Fruit fly (Drosophila melanogaster) whole organism, embryonic: ENCODE results near the gene CG15530.

Source experiments
- Ada2b ChIP-seq: fragments of 200-800 bp; sonication (Bioruptor generic); IDR thresholded peaks from 2 replicates; pipeline ENCODE4 v1.3.6; 2022; ENCODE audit warnings: missing biosample characterization, missing genetic modification characterization
- Atf6 ChIP-seq: fragments of 200-800 bp; sonication (Bioruptor generic); IDR thresholded peaks from 2 replicates; pipeline ENCODE4 v1.3.6; 2022; ENCODE audit warnings: missing biosample characterization, missing genetic modification characterization
- Bdp1 ChIP-seq: fragments of 200-800 bp; sonication (Bioruptor generic); optimal IDR thresholded peaks from 3 replicates; lab custom pipeline; 2016; ENCODE audit warnings: missing biosample characterization, missing genetic modification characterization
- CG10147 ChIP-seq: fragments of 200-800 bp; sonication (Bioruptor generic); optimal IDR thresholded peaks from 2 replicates; lab custom pipeline; 2019; ENCODE audit warnings: missing biosample characterization, mild to moderate bottlenecking, missing genetic modification characterization, moderate library complexity
- CG10321 ChIP-seq: fragments of 200-800 bp; sonication (Bioruptor generic); IDR thresholded peaks from 2 replicates; pipeline ENCODE4 v1.3.6; 2022; ENCODE audit warnings: missing biosample characterization, missing genetic modification characterization
- CG10462 ChIP-seq: fragments of 200-800 bp; sonication (Bioruptor generic); optimal IDR thresholded peaks from 2 replicates; lab custom pipeline; 2016; ENCODE audit warnings: missing biosample characterization, missing genetic modification characterization
- CG11560 ChIP-seq: fragments of 200-800 bp; sonication (Bioruptor generic); IDR thresholded peaks from 3 replicates; pipeline ENCODE4 v1.3.6; 2022; ENCODE audit warnings: missing biosample characterization, missing genetic modification characterization
- CG12744 ChIP-seq: fragments of 200-800 bp; sonication (Bioruptor generic); optimal IDR thresholded peaks from 2 replicates; lab custom pipeline; 2016; ENCODE audit warnings: missing biosample characterization, missing genetic modification characterization
- CG16779 ChIP-seq: fragments of 200-800 bp; sonication (Bioruptor generic); IDR thresholded peaks from 2 replicates; pipeline ENCODE4 v1.3.6; 2022; ENCODE audit warnings: missing biosample characterization, missing genetic modification characterization
- CG16863 ChIP-seq: fragments of 200-800 bp; sonication (Bioruptor generic); optimal IDR thresholded peaks from 3 replicates; lab custom pipeline; 2016; ENCODE audit warnings: missing biosample characterization, missing genetic modification characterization
- CG18476 ChIP-seq: fragments of 200-800 bp; sonication (Bioruptor generic); optimal IDR thresholded peaks from 2 replicates; lab custom pipeline; 2016; ENCODE audit warnings: missing biosample characterization, mild to moderate bottlenecking, missing genetic modification characterization
- CG3065 ChIP-seq: fragments of 200-800 bp; sonication (Bioruptor generic); optimal IDR thresholded peaks from 2 replicates; lab custom pipeline; 2016; ENCODE audit warnings: missing biosample characterization, missing genetic modification characterization
- CG31224 ChIP-seq: fragments of 200-800 bp; sonication (Bioruptor generic); IDR thresholded peaks from 2 replicates; pipeline ENCODE4 v1.3.6; 2022; ENCODE audit warnings: missing biosample characterization, missing genetic modification characterization
- CG32772 ChIP-seq: fragments of 200-800 bp; sonication (Bioruptor generic); IDR thresholded peaks from 2 replicates; pipeline ENCODE4 v1.3.6; 2022; ENCODE audit warnings: missing biosample characterization, missing genetic modification characterization
- CG4707 ChIP-seq: fragments of 200-800 bp; sonication (Bioruptor generic); optimal IDR thresholded peaks from 2 replicates; lab custom pipeline; 2018; ENCODE audit warnings: missing biosample characterization, mild to moderate bottlenecking, missing genetic modification characterization, moderate library complexity
- CG7556 ChIP-seq: fragments of 200-800 bp; sonication (Bioruptor generic); optimal IDR thresholded peaks from 2 replicates; lab custom pipeline; 2017; ENCODE audit warnings: missing biosample characterization, mild to moderate bottlenecking, missing genetic modification characterization
- CG7928 ChIP-seq: fragments of 200-800 bp; sonication (Bioruptor generic); optimal IDR thresholded peaks from 2 replicates; lab custom pipeline; 2017; ENCODE audit warnings: missing biosample characterization, mild to moderate bottlenecking, missing genetic modification characterization
- CG9727 ChIP-seq: fragments of 200-800 bp; sonication (Bioruptor generic); optimal IDR thresholded peaks from 3 replicates; lab custom pipeline; 2017; ENCODE audit warnings: missing biosample characterization, mild to moderate bottlenecking, missing genetic modification characterization
- CTCF ChIP-seq: fragments of 200-800 bp; sonication (Bioruptor generic); optimal IDR thresholded peaks from 2 replicates; lab custom pipeline; 2017; ENCODE audit warnings: missing biosample characterization, mild to moderate bottlenecking, missing genetic modification characterization, moderate library complexity
- Dad ChIP-seq: fragments of 200-800 bp; sonication (Bioruptor generic); optimal IDR thresholded peaks from 3 replicates; lab custom pipeline; 2016; ENCODE audit warnings: missing biosample characterization, missing genetic modification characterization
- Dbx ChIP-seq: fragments of 200-800 bp; sonication (Bioruptor generic); IDR thresholded peaks from 3 replicates; pipeline ENCODE4 v1.3.6; 2022; ENCODE audit warnings: missing biosample characterization, missing genetic modification characterization
- Ets65A ChIP-seq: fragments of 200-800 bp; sonication (Bioruptor generic); peaks from one replicate; lab custom pipeline; 2016; ENCODE audit warnings: missing biosample characterization, missing genetic modification characterization
- HLH4C ChIP-seq: fragments of 200-800 bp; sonication (Bioruptor generic); IDR thresholded peaks from 3 replicates; pipeline ENCODE4 v1.3.6; 2022; ENCODE audit warnings: missing biosample characterization, missing genetic modification characterization; ENCODE audit not compliant: partially characterized antibody
- HmgZ ChIP-seq: fragments of 200-800 bp; sonication (Bioruptor generic); optimal IDR thresholded peaks from 2 replicates; lab custom pipeline; 2018; ENCODE audit warnings: missing biosample characterization, mild to moderate bottlenecking, missing genetic modification characterization
- Lhr ChIP-seq: fragments of 200-800 bp; sonication (Bioruptor generic); optimal IDR thresholded peaks from 3 replicates; lab custom pipeline; 2017; ENCODE audit warnings: mild to moderate bottlenecking, missing biosample characterization, missing genetic modification reagents, missing genetic modification characterization
- Med ChIP-seq: fragments of 200-800 bp; sonication (Bioruptor generic); peaks from one replicate; lab custom pipeline; 2016; ENCODE audit warnings: missing biosample characterization, missing genetic modification characterization, mild to moderate bottlenecking, inconsistent platforms, moderate library complexity
- Mrtf ChIP-seq: fragments of 200-800 bp; sonication (Bioruptor generic); IDR thresholded peaks from 3 replicates; pipeline ENCODE4 v1.3.6; 2022; ENCODE audit warnings: missing biosample characterization, missing genetic modification characterization
- Myb ChIP-seq: fragments of 200-800 bp; sonication (Bioruptor generic); optimal IDR thresholded peaks from 2 replicates; lab custom pipeline; 2016; ENCODE audit warnings: missing biosample characterization, missing genetic modification characterization
- NK7.1 ChIP-seq: fragments of 200-800 bp; sonication (Bioruptor generic); optimal IDR thresholded peaks from 3 replicates; lab custom pipeline; 2016; ENCODE audit warnings: missing biosample characterization, missing genetic modification characterization
- Rfx ChIP-seq: fragments of 200-800 bp; sonication (Bioruptor generic); IDR thresholded peaks from 2 replicates; pipeline ENCODE4 v1.3.6; 2022; ENCODE audit warnings: missing biosample characterization, missing genetic modification characterization
- ab ChIP-seq: fragments of 200-800 bp; sonication (Bioruptor generic); optimal IDR thresholded peaks from 2 replicates; lab custom pipeline; 2016; ENCODE audit warnings: missing biosample characterization, missing genetic modification characterization
- ara ChIP-seq: fragments of 200-800 bp; sonication (Bioruptor generic); IDR thresholded peaks from 2 replicates; pipeline ENCODE4 v1.3.6; 2022; ENCODE audit warnings: missing biosample characterization, missing genetic modification characterization
- bbx ChIP-seq: fragments of 200-800 bp; sonication (Bioruptor generic); IDR thresholded peaks from 2 replicates; pipeline ENCODE4 v1.3.6; 2022; ENCODE audit warnings: missing biosample characterization, missing genetic modification characterization; ENCODE audit not compliant: partially characterized antibody
- eve ChIP-seq, 2 experiments: fragments of >200 bp; optimal IDR thresholded peaks; 2 replicates each; lab custom pipeline; 2017; ENCODE audit warnings: missing biosample characterization in 2 of 2, missing genetic modification characterization in 2 of 2
- ftz-f1 ChIP-seq: fragments of 200-800 bp; sonication (Bioruptor generic); optimal IDR thresholded peaks from 2 replicates; lab custom pipeline; 2016; ENCODE audit warnings: missing biosample characterization, missing genetic modification characterization
- grau ChIP-seq: fragments of 200-800 bp; optimal IDR thresholded peaks from 3 replicates; lab custom pipeline; 2019; ENCODE audit warnings: missing biosample characterization, mild to moderate bottlenecking, missing genetic modification characterization, moderate library complexity
- hth ChIP-seq: fragments of >200 bp; optimal IDR thresholded peaks from 2 replicates; lab custom pipeline; 2017; ENCODE audit warnings: inconsistent platforms
- jigr1 ChIP-seq: fragments of 200-800 bp; sonication (Bioruptor generic); IDR thresholded peaks from 3 replicates; pipeline ENCODE4 v1.3.6; 2022; ENCODE audit warnings: missing biosample characterization, missing genetic modification characterization
- knrl ChIP-seq: fragments of 200-800 bp; sonication (Bioruptor generic); IDR thresholded peaks from 3 replicates; pipeline ENCODE4 v1.3.6; 2022; ENCODE audit warnings: missing biosample characterization, missing genetic modification characterization; ENCODE audit not compliant: partially characterized antibody
- lab ChIP-seq: fragments of 200-800 bp; sonication (Bioruptor generic); optimal IDR thresholded peaks from 3 replicates; lab custom pipeline; 2017; ENCODE audit warnings: missing biosample characterization, missing genetic modification characterization, mild to moderate bottlenecking, moderate library complexity, missing genetic modification reagents
- row ChIP-seq: fragments of 200-800 bp; sonication (Bioruptor generic); IDR thresholded peaks from 3 replicates; pipeline ENCODE4 v1.3.6; 2022; ENCODE audit warnings: missing biosample characterization, missing genetic modification characterization
- sens ChIP-seq: fragments of 200-800 bp; sonication (Bioruptor generic); peaks from one replicate; lab custom pipeline; 2016; ENCODE audit warnings: missing biosample characterization, missing genetic modification characterization
- sim ChIP-seq: fragments of 200-800 bp; sonication (Bioruptor generic); IDR thresholded peaks from 2 replicates; pipeline ENCODE4 v1.3.6; 2022; ENCODE audit warnings: missing biosample characterization, missing genetic modification characterization
- sob ChIP-seq: fragments of 200-800 bp; sonication (Bioruptor generic); IDR thresholded peaks from 2 replicates; pipeline ENCODE4 v1.3.6; 2022; ENCODE audit warnings: missing biosample characterization, missing genetic modification characterization
- trh ChIP-seq: fragments of 200-800 bp; sonication (Bioruptor generic); optimal IDR thresholded peaks from 2 replicates; lab custom pipeline; 2016; ENCODE audit warnings: missing biosample characterization, missing genetic modification characterization
- tup ChIP-seq: fragments of 200-800 bp; sonication (Bioruptor generic); optimal IDR thresholded peaks from 2 replicates; lab custom pipeline; 2016; ENCODE audit warnings: missing biosample characterization, mild to moderate bottlenecking, missing genetic modification characterization, moderate library complexity
- vvl ChIP-seq: fragments of 200-800 bp; sonication (Bioruptor generic); IDR thresholded peaks from 2 replicates; pipeline ENCODE4 v1.3.6; 2022; ENCODE audit warnings: missing biosample characterization, missing genetic modification characterization
- yki ChIP-seq: fragments of >200 bp; optimal IDR thresholded peaks from 3 replicates; lab custom pipeline; 2018
- zen ChIP-seq: fragments of 200-800 bp; sonication (Bioruptor generic); optimal IDR thresholded peaks from 3 replicates; lab custom pipeline; 2018; ENCODE audit warnings: missing biosample characterization, mild to moderate bottlenecking, missing genetic modification characterization, moderate library complexity

Gene CG15530

dm6 chr3R:30205946-30206345 lies 28.3 kb downstream of the CG15530 start (continued):
- TF ChIP-seq eve (GFP tag; optimal IDR thresholded peaks at IDR 0.05; lab: Kevin White, UChicago), result peak in 1 of 2 experiments; percentile 61
- no peak for TF ChIP-seq Ada2b
- no peak for TF ChIP-seq CG31224 (GFP tag; lab: Robert Waterston, UW)
- no peak for TF ChIP-seq Mrtf (GFP tag; lab: Robert Waterston, UW)
- TF ChIP-seq CG32772 (GFP tag; lab: Robert Waterston, UW), result no peak
- TF ChIP-seq, all 482 proteins: peak for 24

- TF ChIP-seq CG16779 (GFP tag; lab: Robert Waterston, UW) (0 out of 2 replicates have a peak, but pooled peaks have one; percentile 7), Ets65A (peak; percentile 52), Med (GFP tag; lab: Kevin White, UChicago) (peak; percentile 80), ara (peak; percentile 28; the same call in 1 of the 2 replicates), CG11560 (tag; lab: Robert Waterston, UW) (no peak), Lhr (GFP tag; lab: Kevin White, UChicago) (no peak)
These were observed 30.3 kb downstream of the CG15530 start for dm6 chr3R:30208011-30208410.

- TF ChIP-seq CG16863 (GFP tag; lab: Kevin White, UChicago), result no peak
- TF ChIP-seq CG11560 (tag; lab: Robert Waterston, UW), result peak; percentile 49; the same call in 1 of the 3 replicates
- peak; percentile 82 for TF ChIP-seq Dbx (GFP tag; lab: Robert Waterston, UW)
- peak; percentile 92 for TF ChIP-seq sens (GFP tag; lab: Kevin White, UChicago)
- peak; percentile 85 for TF ChIP-seq CG4707 (GFP tag; lab: Kevin White, UChicago)
- TF ChIP-seq Rfx, result peak; percentile 84
- TF ChIP-seq bbx, result peak; percentile 96
- peak; percentile 52 for TF ChIP-seq grau (tag; lab: Kevin White, UChicago)
- TF ChIP-seq Atf6 (GFP tag; lab: Robert Waterston, UW), result peak; percentile 71
- no peak for TF ChIP-seq ftz-f1
- peak; percentile 89 for TF ChIP-seq lab (GFP tag; lab: Kevin White, UChicago)
- TF ChIP-seq sim, result peak; percentile 60; the same call in 1 of the 2 replicates
- TF ChIP-seq HmgZ (tag; lab: Kevin White, UChicago), result peak; percentile 31
- TF ChIP-seq jigr1 (GFP tag; lab: Robert Waterston, UW), result no peak
- no peak for TF ChIP-seq yki (lab: Kevin White, UChicago)
- TF ChIP-seq CG3065, result no peak
- no peak for TF ChIP-seq zen
- TF ChIP-seq CTCF, result peak; percentile 92
- peak; percentile 6 for TF ChIP-seq trh (GFP tag; lab: Kevin White, UChicago)
- TF ChIP-seq CG10321 (GFP tag; lab: Robert Waterston, UW), result peak; percentile 39; the same call in 1 of the 2 replicates
- peak; percentile 89 for TF ChIP-seq CG9727
- TF ChIP-seq row (GFP tag; lab: Robert Waterston, UW), result peak; percentile 61
- peak; percentile 49 for TF ChIP-seq CG10147 (GFP tag; lab: Kevin White, UChicago)
- peak; percentile 46 for TF ChIP-seq NK7.1
- peak; percentile 99 for TF ChIP-seq knrl (GFP tag; lab: Robert Waterston, UW)
- TF ChIP-seq Dad (GFP tag; lab: Kevin White, UChicago), result peak; percentile 26
- TF ChIP-seq tup (GFP tag; lab: Kevin White, UChicago), result no peak
- peak; percentile 29 for TF ChIP-seq CG18476 (GFP tag; lab: Kevin White, UChicago)
- no peak for TF ChIP-seq CG12744 (GFP tag; lab: Kevin White, UChicago)
- no peak for TF ChIP-seq ab (GFP tag; lab: Kevin White, UChicago)
- TF ChIP-seq HLH4C (GFP tag; lab: Robert Waterston, UW), result peak; percentile 96
- peak; percentile 15 for TF ChIP-seq CG10462 (GFP tag; lab: Kevin White, UChicago)
- TF ChIP-seq CG7928, result no peak
- peak; percentile 53 for TF ChIP-seq Bdp1
- peak; percentile 66 for TF ChIP-seq CG7556 (GFP tag; lab: Kevin White, UChicago)
- no peak for TF ChIP-seq hth (lab: Kevin White, UChicago)
- TF ChIP-seq Myb (GFP tag; lab: Kevin White, UChicago), result peak; percentile 89
- TF ChIP-seq vvl (GFP tag; lab: Robert Waterston, UW), result peak; percentile 80
- TF ChIP-seq sob, result peak; percentile 79
These were observed 31.2 kb downstream of the CG15530 start, which contains the start of gene RpS7 for dm6 chr3R:30208766-30209484. Gene RpS7, minus strand, starts transcription at chr3R:30209020.
